Fruit fly (Drosophila melanogaster) whole organism: Measurements from ENCODE around the gene CG6495.

Experiments
- CG8478 ChIP-seq: fragments of >200 bp; optimal IDR thresholded peaks from 2 replicates; lab custom pipeline; 2018; ENCODE audit warnings: inconsistent platforms
- Dll ChIP-seq: fragments of >200 bp; optimal IDR thresholded peaks from 2 replicates; lab custom pipeline; 2017
- EcR ChIP-seq, 2 experiments: fragments of >200 bp; optimal IDR thresholded peaks; 2 replicates each; lab custom pipeline; 2017; ENCODE audit warnings: missing biosample characterization in 2 of 2, missing genetic modification characterization in 2 of 2, missing genetic modification reagents in 2 of 2
- psq ChIP-seq: fragments of >200 bp; optimal IDR thresholded peaks from 2 replicates; lab custom pipeline; 2017
- usp ChIP-seq: fragments of >200 bp; optimal IDR thresholded peaks from 2 replicates; lab custom pipeline; 2017; ENCODE audit warnings: missing biosample characterization, missing genetic modification characterization, mixed read lengths

- TF ChIP-seq psq (lab: Kevin White, UChicago), result no peak
- TF ChIP-seq Dll (lab: Kevin White, UChicago), result no peak
- no peak for TF ChIP-seq usp (GFP tag; lab: Kevin White, UChicago)
- no peak for TF ChIP-seq EcR (GFP tag; optimal IDR thresholded peaks at IDR 0.05; lab: Kevin White, UChicago)
- no peak for TF ChIP-seq CG8478 (lab: Kevin White, UChicago)
Observed at dm6 chr2L:10723903-10724302, 37.0 kb upstream of the CG6495 start, which contains the start of gene CG6431.
